Fruit fly (Drosophila melanogaster): ENCODE results near the gene CG12061.
A peak's percentile ranks its signal among the peaks of the same experiment; 100 is the strongest.

CG12061 gene

dm6 chrX:23013208-23013607 is 22.7 kb upstream of the CG12061 start, which contains the start of the genes Rab21 and Coa7 (continued):
- peak; percentile 51 for TF ChIP-seq CG30020 (tag; optimal IDR thresholded peaks at IDR 0.05)
- no peak for TF ChIP-seq Hr39 (optimal IDR thresholded peaks at IDR 0.05)
- no peak for TF ChIP-seq ham (GFP tag; IDR thresholded peaks at IDR 0.05)
- TF ChIP-seq ems (GFP tag; optimal IDR thresholded peaks at IDR 0.05), result peak; percentile 27
- 0 out of 2 replicates have a peak, but pooled peaks have one; percentile 18 for TF ChIP-seq GATAe (GFP tag; conservative IDR thresholded peaks at IDR 0.05)
- TF ChIP-seq CG12299 (tag; optimal IDR thresholded peaks at IDR 0.05), result peak; percentile 14
- TF ChIP-seq tll (GFP tag; optimal IDR thresholded peaks at IDR 0.05), result no peak
- TF ChIP-seq CG15011 (GFP tag; optimal IDR thresholded peaks at IDR 0.05), result no peak
- no peak for TF ChIP-seq repo (GFP tag; optimal IDR thresholded peaks at IDR 0.05)
- TF ChIP-seq Gug (GFP tag; IDR thresholded peaks at IDR 0.05), result peak; percentile 17; the same call in 1 of the 4 replicates
- peak; percentile 24 for TF ChIP-seq grau (tag; optimal IDR thresholded peaks at IDR 0.05)
- TF ChIP-seq NC2α (GFP tag; optimal IDR thresholded peaks at IDR 0.05), result no peak
- TF ChIP-seq CG10366 (GFP tag; IDR thresholded peaks at IDR 0.05), result no peak
- no peak for TF ChIP-seq fd3F (GFP tag; optimal IDR thresholded peaks at IDR 0.05)
- no peak for TF ChIP-seq CG15696 (tag; optimal IDR thresholded peaks at IDR 0.05)
- peak in 1 of 3 experiments; percentile 0 for TF ChIP-seq lola (GFP tag; optimal IDR thresholded peaks at IDR 0.05)
- TF ChIP-seq Asciz (GFP tag; optimal IDR thresholded peaks at IDR 0.05), result no peak
- no peak for TF ChIP-seq Jarid2 (GFP tag; optimal IDR thresholded peaks at IDR 0.05)
- TF ChIP-seq dm (GFP tag; optimal IDR thresholded peaks at IDR 0.05), result peak; percentile 39
- TF ChIP-seq maf-S (GFP tag; optimal IDR thresholded peaks at IDR 0.05), result no peak
- no peak for TF ChIP-seq vfl (GFP tag; optimal IDR thresholded peaks at IDR 0.05)
- TF ChIP-seq Dek (tag; optimal IDR thresholded peaks at IDR 0.05), result no peak
- TF ChIP-seq trh (GFP tag; optimal IDR thresholded peaks at IDR 0.05), result no peak
- TF ChIP-seq CG14667 (GFP tag; IDR thresholded peaks at IDR 0.05), result no peak
- TF ChIP-seq H15 (GFP tag; IDR thresholded peaks at IDR 0.05), result no peak
- no peak for TF ChIP-seq cg (GFP tag; optimal IDR thresholded peaks at IDR 0.05)
- TF ChIP-seq Ada2b (GFP tag; IDR thresholded peaks at IDR 0.05), result no peak
- TF ChIP-seq CoRest (tag; optimal IDR thresholded peaks at IDR 0.05), result peak; percentile 21
- peak; percentile 94 for TF ChIP-seq CG42726 (GFP tag; IDR thresholded peaks at IDR 0.05; ENCODE audit: partially characterized antibody)
- TF ChIP-seq vnd (GFP tag; IDR thresholded peaks at IDR 0.05; ENCODE audit: partially characterized antibody), result peak; percentile 96
- peak; percentile 97 for TF ChIP-seq Bgb (GFP tag; IDR thresholded peaks at IDR 0.05; ENCODE audit: partially characterized antibody)
- TF ChIP-seq dmrt11E (tag; optimal IDR thresholded peaks at IDR 0.05), result peak; percentile 17
- TF ChIP-seq Myb (GFP tag; optimal IDR thresholded peaks at IDR 0.05), result peak; percentile 54
- TF ChIP-seq CG13775 (GFP tag; optimal IDR thresholded peaks at IDR 0.05), result no peak
- no peak for TF ChIP-seq Lpt (GFP tag; optimal IDR thresholded peaks at IDR 0.05)
- peak; percentile 50 for TF ChIP-seq Abd-B (GFP tag; optimal IDR thresholded peaks at IDR 0.05)
- TF ChIP-seq CG17385 (GFP tag; optimal IDR thresholded peaks at IDR 0.05), result no peak
- TF ChIP-seq CG6791 (GFP tag; IDR thresholded peaks at IDR 0.05; ENCODE audit: partially characterized antibody), result peak; percentile 96
- no peak for TF ChIP-seq CG12391 (tag; optimal IDR thresholded peaks at IDR 0.05)
- TF ChIP-seq CG11560 (tag; IDR thresholded peaks at IDR 0.05), result no peak
- TF ChIP-seq CG13624 (GFP tag; optimal IDR thresholded peaks at IDR 0.05), result peak; percentile 15
- TF ChIP-seq Pdp1 (GFP tag; optimal IDR thresholded peaks at IDR 0.05), result peak in 1 of 2 experiments; percentile 75
- TF ChIP-seq CG8944 (GFP tag; optimal IDR thresholded peaks at IDR 0.05), result no peak
- TF ChIP-seq CG15601 (tag; optimal IDR thresholded peaks at IDR 0.05), result peak; percentile 9
- no peak for TF ChIP-seq CkIIα-i1 (GFP tag; IDR thresholded peaks at IDR 0.05)
- peak; percentile 72 for TF ChIP-seq Lhr (GFP tag; optimal IDR thresholded peaks at IDR 0.05)
- peak; percentile 20 for TF ChIP-seq CG3163 (GFP tag; optimal IDR thresholded peaks at IDR 0.05)
- TF ChIP-seq bcd (GFP tag; optimal IDR thresholded peaks at IDR 0.05), result no peak
- peak; percentile 14 for TF ChIP-seq Antp (GFP tag; optimal IDR thresholded peaks at IDR 0.05)
- peak; percentile 95 for TF ChIP-seq BEAF-32 (GFP tag; optimal IDR thresholded peaks at IDR 0.05)
